Fruit fly (Drosophila melanogaster) whole organism, wandering third instar larva: Measurements from ENCODE around the gene Sry-beta.

Experiments
- Abd-B ChIP-seq: fragments of >200 bp; optimal IDR thresholded peaks from 2 replicates; lab custom pipeline; 2017; ENCODE audit warnings: missing biosample characterization, missing genetic modification characterization
- CG32264 ChIP-seq: fragments of 200-800 bp; sonication (Bioruptor generic); optimal IDR thresholded peaks from 2 replicates; lab custom pipeline; 2016; ENCODE audit warnings: missing biosample characterization, missing genetic modification characterization
- CG9705 ChIP-seq: fragments of 200-800 bp; sonication (Bioruptor generic); optimal IDR thresholded peaks from 2 replicates; lab custom pipeline; 2018; ENCODE audit warnings: missing biosample characterization, mild to moderate bottlenecking, missing genetic modification characterization
- CrebA ChIP-seq: fragments of 200-800 bp; sonication (Bioruptor generic); optimal IDR thresholded peaks from 2 replicates; lab custom pipeline; 2016; ENCODE audit warnings: missing biosample characterization, mild to moderate bottlenecking, missing genetic modification characterization, borderline replicate concordance
- Dif ChIP-seq: fragments of 200-275, 200-300 bp; sonication (Bioruptor generic); optimal IDR thresholded peaks from 2 replicates; lab custom pipeline; 2018; ENCODE audit warnings: missing biosample characterization, missing genetic modification characterization; ENCODE audit not compliant: partially characterized antibody
- HLH106 ChIP-seq: fragments of 200-800 bp; optimal IDR thresholded peaks from 3 replicates; lab custom pipeline; 2019; ENCODE audit warnings: missing biosample characterization, mild to moderate bottlenecking, missing genetic modification characterization, moderate library complexity
- Hnf4 ChIP-seq: fragments of 200-800 bp; sonication (Bioruptor generic); optimal IDR thresholded peaks from 2 replicates; lab custom pipeline; 2016; ENCODE audit warnings: missing biosample characterization, mild to moderate bottlenecking, missing genetic modification characterization
- Hr78 ChIP-seq: fragments of >200 bp; optimal IDR thresholded peaks from 2 replicates; lab custom pipeline; 2017; ENCODE audit warnings: missing biosample characterization, missing genetic modification characterization
- Hr83 ChIP-seq: fragments of 200-300 bp; sonication (Bioruptor generic); optimal IDR thresholded peaks from 2 replicates; lab custom pipeline; 2016; ENCODE audit warnings: missing biosample characterization, mild to moderate bottlenecking, missing genetic modification characterization, moderate library complexity; ENCODE audit not compliant: poor library complexity, severe bottlenecking
- Jra ChIP-seq: sonication (Bioruptor generic); optimal IDR thresholded peaks from 2 replicates; lab custom pipeline; 2016; ENCODE audit warnings: missing biosample characterization, missing genetic modification characterization
- Mio ChIP-seq: sonication (Bioruptor generic); optimal IDR thresholded peaks from 2 replicates; lab custom pipeline; 2016; ENCODE audit warnings: missing biosample characterization, missing genetic modification characterization
- Myc ChIP-seq: fragments of >200 bp; optimal IDR thresholded peaks from 2 replicates; lab custom pipeline; 2017
- N ChIP-seq: fragments of >200 bp; optimal IDR thresholded peaks from 2 replicates; lab custom pipeline; 2018; ENCODE audit warnings: missing biosample characterization, missing external identifiers, missing genetic modification characterization
- OdsH ChIP-seq: fragments of 200-800 bp; sonication (Bioruptor generic); optimal IDR thresholded peaks from 2 replicates; lab custom pipeline; 2016; ENCODE audit warnings: missing biosample characterization, mild to moderate bottlenecking, missing genetic modification characterization
- Rel ChIP-seq, 2 experiments: fragments of 200-800 bp; sonication (Bioruptor generic) in 1 of 2; optimal IDR thresholded peaks; 2 replicates in 1 of 2; 3 replicates in 1 of 2; lab custom pipeline; 2016 to 2019; ENCODE audit warnings: mild to moderate bottlenecking in 2 of 2, missing biosample characterization in 2 of 2, missing genetic modification characterization in 2 of 2, moderate library complexity in 1 of 2
- Sp1 ChIP-seq: fragments of 200-800 bp; sonication (Bioruptor generic); optimal IDR thresholded peaks from 3 replicates; lab custom pipeline; 2019; ENCODE audit warnings: missing biosample characterization, mild to moderate bottlenecking, missing genetic modification characterization, moderate library complexity
- Vsx2 ChIP-seq: fragments of 200-300, 225-300 bp; sonication (Bioruptor generic); optimal IDR thresholded peaks from 2 replicates; lab custom pipeline; 2018; ENCODE audit warnings: missing biosample characterization, missing genetic modification characterization; ENCODE audit not compliant: partially characterized antibody
- br ChIP-seq: fragments of 200-800 bp; sonication (Bioruptor generic); optimal IDR thresholded peaks from 2 replicates; lab custom pipeline; 2016; ENCODE audit warnings: missing biosample characterization, missing genetic modification characterization
- brk ChIP-seq: fragments of 200-800 bp; sonication (Bioruptor generic); optimal IDR thresholded peaks from 2 replicates; lab custom pipeline; 2016; ENCODE audit warnings: missing biosample characterization, mild to moderate bottlenecking, missing genetic modification characterization
- dl ChIP-seq, 2 experiments: fragments of 175-275, 200-275 bp in 1 of 2; fragments of 200-275 bp in 1 of 2; sonication (Bioruptor generic); optimal IDR thresholded peaks; lab custom pipeline; 2018; ENCODE audit warnings: mild to moderate bottlenecking in 2 of 2, missing biosample characterization in 2 of 2, missing genetic modification characterization in 2 of 2, moderate library complexity in 2 of 2; ENCODE audit not compliant: partially characterized antibody in 2 of 2, insufficient read depth in 1 of 2
- dmrt93B ChIP-seq: fragments of 200-800 bp; sonication (Bioruptor generic); optimal IDR thresholded peaks from 2 replicates; lab custom pipeline; 2018; ENCODE audit warnings: missing biosample characterization, mild to moderate bottlenecking, missing genetic modification characterization
- dsf ChIP-seq: sonication (Bioruptor generic); optimal IDR thresholded peaks from 2 replicates; lab custom pipeline; 2016; ENCODE audit warnings: missing biosample characterization, missing genetic modification characterization, borderline replicate concordance
- ey ChIP-seq: fragments of 200-800 bp; sonication (Bioruptor generic); optimal IDR thresholded peaks from 2 replicates; lab custom pipeline; 2016; ENCODE audit warnings: missing biosample characterization, missing genetic modification characterization
- foxo ChIP-seq, 2 experiments: fragments of 200-800 bp; sonication (Bioruptor generic); optimal IDR thresholded peaks; 2 replicates in 1 of 2; 3 replicates in 1 of 2; lab custom pipeline; 2016 to 2017; ENCODE audit warnings: missing biosample characterization in 2 of 2, missing genetic modification characterization in 2 of 2
- fru ChIP-seq: fragments of 200-800 bp; sonication (Bioruptor generic); optimal IDR thresholded peaks from 3 replicates; lab custom pipeline; 2016; ENCODE audit warnings: missing biosample characterization, mild to moderate bottlenecking, missing genetic modification characterization
- h ChIP-seq: fragments of 200-800 bp; sonication (Bioruptor generic); optimal IDR thresholded peaks from 3 replicates; lab custom pipeline; 2016; ENCODE audit warnings: missing biosample characterization, mild to moderate bottlenecking, missing genetic modification characterization
- jim ChIP-seq: fragments of 175-275, 200-325 bp; sonication (Bioruptor generic); optimal IDR thresholded peaks from 2 replicates; lab custom pipeline; 2016; ENCODE audit warnings: missing biosample characterization, mild to moderate bottlenecking, missing genetic modification characterization
- lola ChIP-seq: fragments of >200 bp; optimal IDR thresholded peaks from 2 replicates; lab custom pipeline; 2017; ENCODE audit warnings: missing biosample characterization, missing genetic modification characterization
- pan ChIP-seq: fragments of >200 bp; optimal IDR thresholded peaks from 2 replicates; lab custom pipeline; 2017
- psq ChIP-seq: fragments of 200-800 bp; sonication (Bioruptor generic); optimal IDR thresholded peaks from 3 replicates; lab custom pipeline; 2017; ENCODE audit warnings: missing biosample characterization, mild to moderate bottlenecking, missing genetic modification characterization, moderate library complexity
- rgr ChIP-seq: fragments of 200-800 bp; sonication (Bioruptor generic); optimal IDR thresholded peaks from 3 replicates; lab custom pipeline; 2016; ENCODE audit warnings: missing biosample characterization, mild to moderate bottlenecking, missing genetic modification characterization
- sage ChIP-seq: fragments of 200-800 bp; sonication (Bioruptor generic); optimal IDR thresholded peaks from 2 replicates; lab custom pipeline; 2016; ENCODE audit warnings: missing biosample characterization, mild to moderate bottlenecking, missing genetic modification characterization
- sv ChIP-seq: fragments of 200-800 bp; sonication (Bioruptor generic); optimal IDR thresholded peaks from 3 replicates; lab custom pipeline; 2016; ENCODE audit warnings: missing biosample characterization, missing genetic modification characterization
- tai ChIP-seq: sonication (Bioruptor generic); optimal IDR thresholded peaks from 2 replicates; lab custom pipeline; 2016; ENCODE audit warnings: missing biosample characterization, missing genetic modification characterization
- usp ChIP-seq: fragments of >200 bp; optimal IDR thresholded peaks from 2 replicates; lab custom pipeline; 2017; ENCODE audit warnings: missing biosample characterization, missing genetic modification characterization
- woc ChIP-seq: sonication (Bioruptor generic); optimal IDR thresholded peaks from 2 replicates; lab custom pipeline; 2016; ENCODE audit warnings: missing biosample characterization, mild to moderate bottlenecking, missing genetic modification characterization

The Sry-beta gene

DNA sequence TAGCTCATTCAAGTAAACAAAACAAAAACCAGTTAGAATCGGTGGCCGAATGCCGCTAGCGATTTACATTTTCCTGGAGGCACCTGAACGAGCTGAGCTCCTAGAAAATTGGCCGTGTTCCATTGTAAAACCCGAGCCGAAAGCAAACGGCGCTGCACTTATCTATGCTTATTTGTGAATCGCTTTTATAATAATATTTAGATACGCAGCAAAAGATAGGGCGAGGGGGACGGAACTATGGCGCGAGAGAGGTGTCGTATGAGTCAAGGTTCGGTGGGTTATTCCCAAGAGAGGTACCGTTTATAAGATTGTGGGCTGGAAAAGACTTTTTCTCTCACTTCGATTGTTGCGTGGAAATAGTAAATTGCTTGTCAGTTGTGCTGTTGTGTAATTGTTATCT lies 24.2 kb downstream of the Sry-beta start:
- no peak for TF ChIP-seq usp (GFP tag; lab: Kevin White, UChicago)
- TF ChIP-seq jim (GFP tag; lab: Kevin White, UChicago), result no peak
- no peak for TF ChIP-seq lola (GFP tag; lab: Kevin White, UChicago)
- no peak for TF ChIP-seq HLH106 (tag; lab: Kevin White, UChicago)
- TF ChIP-seq woc (GFP tag; lab: Kevin White, UChicago), result no peak
- TF ChIP-seq Myc (lab: Kevin White, UChicago), result no peak
- no peak for TF ChIP-seq Sp1
- no peak for TF ChIP-seq Hr78 (GFP tag; lab: Kevin White, UChicago)
- no peak for TF ChIP-seq brk
- no peak for TF ChIP-seq Hnf4 (GFP tag; lab: Kevin White, UChicago)
- TF ChIP-seq tai (GFP tag; lab: Kevin White, UChicago), result no peak
- no peak for TF ChIP-seq Hr83 (GFP tag; lab: Kevin White, UChicago)
- TF ChIP-seq rgr (GFP tag; lab: Kevin White, UChicago), result no peak
- TF ChIP-seq Vsx2 (GFP tag; lab: Kevin White, UChicago), result no peak
- TF ChIP-seq h (GFP tag; lab: Kevin White, UChicago), result no peak
- no peak for TF ChIP-seq Jra (GFP tag; lab: Kevin White, UChicago)
- TF ChIP-seq CG9705, result no peak
- no peak for TF ChIP-seq N (GFP tag; lab: Kevin White, UChicago)

DNA sequence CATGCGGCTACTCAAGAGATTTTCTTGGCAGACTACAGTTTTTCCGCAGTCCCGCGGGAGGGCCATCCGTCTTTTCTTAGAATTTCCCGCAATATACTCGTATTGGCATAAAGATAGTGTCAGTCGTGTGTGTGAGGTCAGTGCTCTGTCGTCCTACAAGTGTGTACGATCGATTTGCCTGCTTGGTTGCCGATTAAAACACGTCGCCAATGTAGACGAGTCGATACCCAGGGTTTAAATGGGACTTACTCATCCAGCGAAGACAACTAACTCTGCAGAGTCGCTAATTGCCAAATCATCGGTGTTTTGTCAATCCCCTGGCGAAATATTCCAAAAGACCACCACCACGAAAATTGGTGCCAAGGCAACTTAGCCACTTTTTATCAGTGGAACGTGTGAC lies 26.5 kb downstream of the Sry-beta start:
- TF ChIP-seq OdsH (GFP tag; lab: Kevin White, UChicago) (no peak), HLH106 (tag; lab: Kevin White, UChicago) (no peak), pan (no peak), CrebA (GFP tag; lab: Kevin White, UChicago) (no peak), psq (GFP tag; lab: Kevin White, UChicago) (no peak), CG32264 (GFP tag; lab: Kevin White, UChicago) (no peak)

DNA sequence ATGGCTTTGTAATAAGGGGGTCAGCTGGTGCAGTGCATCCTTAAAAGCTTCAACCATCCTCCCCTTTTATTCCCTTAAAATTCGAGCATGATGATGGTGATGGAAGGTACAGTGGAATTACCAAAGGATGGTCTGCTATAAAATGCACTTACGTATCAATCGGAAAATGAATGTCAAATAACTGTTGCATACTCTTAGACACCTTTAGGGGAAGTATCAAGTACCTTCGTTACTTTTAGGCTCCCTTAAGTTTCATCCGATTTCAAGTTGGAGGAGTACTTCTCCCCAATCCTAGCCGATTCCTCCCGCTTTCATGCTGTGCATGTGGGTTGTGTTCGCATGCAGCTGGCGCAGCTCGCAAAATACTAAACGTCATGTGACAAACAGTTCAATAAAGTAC lies 30.7 kb downstream of the Sry-beta start:
- TF ChIP-seq ey (GFP tag; lab: Kevin White, UChicago) (no peak), rgr (GFP tag; lab: Kevin White, UChicago) (no peak), CrebA (GFP tag; lab: Kevin White, UChicago) (no peak), OdsH (GFP tag; lab: Kevin White, UChicago) (no peak), N (GFP tag; lab: Kevin White, UChicago) (no peak), foxo (GFP tag; optimal IDR thresholded peaks at IDR 0.05; lab: Kevin White, UChicago) (no peak), sv (GFP tag; lab: Kevin White, UChicago) (no peak), Jra (GFP tag; lab: Kevin White, UChicago) (no peak), psq (GFP tag; lab: Kevin White, UChicago) (no peak), tai (GFP tag; lab: Kevin White, UChicago) (no peak), Myc (lab: Kevin White, UChicago) (no peak), Mio (GFP tag; lab: Kevin White, UChicago) (no peak), sage (GFP tag; lab: Kevin White, UChicago) (no peak), pan (no peak), Hr78 (GFP tag; lab: Kevin White, UChicago) (no peak), jim (GFP tag; lab: Kevin White, UChicago) (no peak), h (GFP tag; lab: Kevin White, UChicago) (no peak)

DNA sequence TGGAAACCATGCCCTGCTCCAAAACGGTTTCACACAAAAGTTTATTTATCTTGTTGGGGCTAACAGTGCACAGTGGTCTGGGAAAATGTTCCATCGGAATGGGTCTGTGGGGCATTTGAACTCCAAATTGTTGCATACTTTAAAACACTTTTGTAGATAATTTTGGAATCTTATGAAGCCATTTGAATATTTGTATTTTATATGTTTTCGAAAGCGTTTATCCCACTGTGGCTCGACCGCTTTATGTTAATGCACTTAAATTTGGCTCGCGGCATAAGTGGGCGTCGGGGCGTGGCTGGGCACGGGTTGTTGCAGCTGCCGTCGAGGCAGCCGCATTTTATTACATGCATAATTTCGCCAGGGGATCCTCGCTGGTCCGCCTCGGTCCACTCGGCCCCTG lies 32.3 kb downstream of the Sry-beta start:
- TF ChIP-seq Hnf4 (GFP tag; lab: Kevin White, UChicago) (no peak), dmrt93B (GFP tag; lab: Kevin White, UChicago) (no peak), dsf (no peak), Mio (GFP tag; lab: Kevin White, UChicago) (no peak), Myc (lab: Kevin White, UChicago) (no peak), brk (no peak), CG32264 (GFP tag; lab: Kevin White, UChicago) (no peak), Hr78 (GFP tag; lab: Kevin White, UChicago) (no peak), h (GFP tag; lab: Kevin White, UChicago) (peak; percentile 46), lola (GFP tag; lab: Kevin White, UChicago) (no peak), HLH106 (tag; lab: Kevin White, UChicago) (peak; percentile 31), jim (GFP tag; lab: Kevin White, UChicago) (no peak), Sp1 (no peak), Vsx2 (GFP tag; lab: Kevin White, UChicago) (no peak), fru (GFP tag; lab: Kevin White, UChicago) (no peak), woc (GFP tag; lab: Kevin White, UChicago) (no peak), Dif (GFP tag; lab: Kevin White, UChicago) (no peak), pan (no peak), Hr83 (GFP tag; lab: Kevin White, UChicago) (no peak), usp (GFP tag; lab: Kevin White, UChicago) (no peak), dl (GFP tag; optimal IDR thresholded peaks at IDR 0.05; lab: Kevin White, UChicago; ENCODE audit: insufficient read depth in 1 of 2, partially characterized antibody in 2 of 2) (no peak), foxo (GFP tag; optimal IDR thresholded peaks at IDR 0.05; lab: Kevin White, UChicago) (peak in 1 of 2 experiments; percentile 30), ey (GFP tag; lab: Kevin White, UChicago) (no peak), tai (GFP tag; lab: Kevin White, UChicago) (no peak), CrebA (GFP tag; lab: Kevin White, UChicago) (no peak), br (GFP tag; lab: Kevin White, UChicago) (peak; percentile 3), rgr (GFP tag; lab: Kevin White, UChicago) (peak; percentile 18), Rel (GFP tag; optimal IDR thresholded peaks at IDR 0.05; lab: Kevin White, UChicago) (no peak), Rel (tag; optimal IDR thresholded peaks at IDR 0.05; lab: Kevin White, UChicago) (no peak), Abd-B (GFP tag; lab: Kevin White, UChicago) (no peak)
